Fruit fly (Drosophila melanogaster) whole organism, embryonic: ENCODE results near the gene CG9130.

Experiments
- Adf1 ChIP-seq: fragments of 200-800 bp; sonication (Bioruptor generic); IDR thresholded peaks from 2 replicates; pipeline ENCODE4 v1.3.6; 2022; ENCODE audit warnings: missing biosample characterization, missing genetic modification characterization
- Blimp-1 ChIP-seq: fragments of 200-800 bp; sonication (Bioruptor generic); optimal IDR thresholded peaks from 3 replicates; lab custom pipeline; 2018; ENCODE audit warnings: missing biosample characterization, missing genetic modification characterization, mild to moderate bottlenecking, moderate library complexity, missing genetic modification reagents
- CG10267 ChIP-seq: fragments of 200-800 bp; sonication (Bioruptor generic); optimal IDR thresholded peaks from 2 replicates; lab custom pipeline; 2018; ENCODE audit warnings: missing biosample characterization, mild to moderate bottlenecking, missing genetic modification characterization, moderate library complexity
- CG12769 ChIP-seq: fragments of 200-800 bp; sonication (Bioruptor generic); optimal IDR thresholded peaks from 2 replicates; lab custom pipeline; 2019; ENCODE audit warnings: missing biosample characterization, mild to moderate bottlenecking, missing genetic modification characterization, moderate library complexity
- CG13296 ChIP-seq: fragments of 200-800 bp; sonication (Bioruptor generic); optimal IDR thresholded peaks from 3 replicates; lab custom pipeline; 2018; ENCODE audit warnings: missing biosample characterization, mild to moderate bottlenecking, missing genetic modification characterization
- CG13894 ChIP-seq: fragments of 200-800 bp; sonication (Bioruptor generic); optimal IDR thresholded peaks from 3 replicates; lab custom pipeline; 2018; ENCODE audit warnings: missing biosample characterization, mild to moderate bottlenecking, missing genetic modification characterization, moderate library complexity
- CG14860 ChIP-seq: fragments of 200-800 bp; sonication (Bioruptor generic); IDR thresholded peaks from 3 replicates; pipeline ENCODE4 v1.3.6; 2022; ENCODE audit warnings: missing biosample characterization, missing genetic modification characterization; ENCODE audit not compliant: partially characterized antibody
- CG16779 ChIP-seq: fragments of 200-800 bp; sonication (Bioruptor generic); IDR thresholded peaks from 2 replicates; pipeline ENCODE4 v1.3.6; 2022; ENCODE audit warnings: missing biosample characterization, missing genetic modification characterization
- CG17359 ChIP-seq: fragments of 200-800 bp; sonication (Bioruptor generic); optimal IDR thresholded peaks from 3 replicates; lab custom pipeline; 2018; ENCODE audit warnings: missing biosample characterization, mild to moderate bottlenecking, missing genetic modification characterization, moderate library complexity
- CG2875 ChIP-seq: fragments of 200-800 bp; sonication (Bioruptor generic); optimal IDR thresholded peaks from 2 replicates; lab custom pipeline; 2017; ENCODE audit warnings: missing biosample characterization, mild to moderate bottlenecking, missing genetic modification characterization, missing genetic modification reagents
- CG3163 ChIP-seq: fragments of 200-800 bp; sonication (Bioruptor generic); optimal IDR thresholded peaks from 3 replicates; lab custom pipeline; 2016; ENCODE audit warnings: missing biosample characterization, missing genetic modification characterization
- CG33213 ChIP-seq: fragments of 200-800 bp; sonication (Bioruptor generic); optimal IDR thresholded peaks from 3 replicates; lab custom pipeline; 2016; ENCODE audit warnings: missing biosample characterization, missing genetic modification characterization
- CG3847 ChIP-seq: fragments of 200-800 bp; sonication (Bioruptor generic); IDR thresholded peaks from 2 replicates; pipeline ENCODE4 v1.3.6; 2022; ENCODE audit warnings: missing biosample characterization, missing genetic modification characterization
- CG42726 ChIP-seq: fragments of 200-800 bp; sonication (Bioruptor generic); IDR thresholded peaks from 2 replicates; pipeline ENCODE4 v1.3.6; 2022; ENCODE audit warnings: missing biosample characterization, missing genetic modification characterization; ENCODE audit not compliant: partially characterized antibody
- CG4854 ChIP-seq: fragments of 200-800 bp; sonication (Bioruptor generic); optimal IDR thresholded peaks from 2 replicates; lab custom pipeline; 2016; ENCODE audit warnings: missing biosample characterization, missing genetic modification characterization, inconsistent platforms
- CG6689 ChIP-seq: fragments of 200-800 bp; sonication (Bioruptor generic); IDR thresholded peaks from 2 replicates; pipeline ENCODE4 v1.3.6; 2022; ENCODE audit warnings: missing biosample characterization, missing genetic modification characterization
- CG6813 ChIP-seq: fragments of 200-800 bp; sonication (Bioruptor generic); optimal IDR thresholded peaks from 2 replicates; lab custom pipeline; 2017; ENCODE audit warnings: missing biosample characterization, missing genetic modification characterization, mild to moderate bottlenecking, moderate library complexity, missing genetic modification reagents
- CG9797 ChIP-seq: fragments of 200-800 bp; sonication (Bioruptor generic); optimal IDR thresholded peaks from 3 replicates; lab custom pipeline; 2018; ENCODE audit warnings: missing biosample characterization, mild to moderate bottlenecking, missing genetic modification characterization
- Deaf1 ChIP-seq: fragments of 200-800 bp; optimal IDR thresholded peaks from 3 replicates; lab custom pipeline; 2019; ENCODE audit warnings: missing biosample characterization, mild to moderate bottlenecking, missing genetic modification characterization, moderate library complexity
- Drgx ChIP-seq: fragments of 200-800 bp; sonication (Bioruptor generic); IDR thresholded peaks from 2 replicates; pipeline ENCODE4 v1.3.6; 2022; ENCODE audit warnings: missing biosample characterization, missing genetic modification characterization
- Fer3 ChIP-seq: fragments of 200-800 bp; sonication (Bioruptor generic); optimal IDR thresholded peaks from 2 replicates; lab custom pipeline; 2018; ENCODE audit warnings: missing biosample characterization, mild to moderate bottlenecking, missing genetic modification characterization, moderate library complexity
- HLH4C ChIP-seq: fragments of 200-800 bp; sonication (Bioruptor generic); IDR thresholded peaks from 3 replicates; pipeline ENCODE4 v1.3.6; 2022; ENCODE audit warnings: missing biosample characterization, missing genetic modification characterization; ENCODE audit not compliant: partially characterized antibody
- Jarid2 ChIP-seq: fragments of 200-800 bp; sonication (Bioruptor generic); optimal IDR thresholded peaks from 3 replicates; lab custom pipeline; 2017; ENCODE audit warnings: mild to moderate bottlenecking, missing biosample characterization, missing genetic modification reagents, missing genetic modification characterization
- Med ChIP-seq: fragments of 200-800 bp; sonication (Bioruptor generic); peaks from one replicate; lab custom pipeline; 2016; ENCODE audit warnings: missing biosample characterization, missing genetic modification characterization, mild to moderate bottlenecking, inconsistent platforms, moderate library complexity
- Optix ChIP-seq: fragments of 200-800 bp; sonication (Bioruptor generic); IDR thresholded peaks from 3 replicates; pipeline ENCODE4 v1.3.6; 2022; ENCODE audit warnings: missing biosample characterization, missing genetic modification characterization
- Six4 ChIP-seq: fragments of 200-800 bp; sonication (Bioruptor generic); optimal IDR thresholded peaks from 2 replicates; lab custom pipeline; 2016; ENCODE audit warnings: missing biosample characterization, missing genetic modification characterization
- Trl ChIP-seq, 3 experiments: fragments of >200 bp in 2 of 3; fragments of 200-800 bp in 1 of 3; sonication (Bioruptor generic) in 1 of 3; optimal IDR thresholded peaks; 2 replicates in 1 of 3; 3 replicates in 2 of 3; lab custom pipeline; 2016 to 2017; ENCODE audit warnings: missing biosample characterization in 1 of 3, missing genetic modification characterization in 1 of 3
- Xbp1 ChIP-seq: fragments of 200-800 bp; sonication (Bioruptor generic); optimal IDR thresholded peaks from 3 replicates; lab custom pipeline; 2016; ENCODE audit warnings: missing biosample characterization, mild to moderate bottlenecking, missing genetic modification characterization
- abd-A ChIP-seq: fragments of 200-800 bp; sonication (Bioruptor generic); optimal IDR thresholded peaks from 3 replicates; lab custom pipeline; 2019; ENCODE audit warnings: missing biosample characterization, mild to moderate bottlenecking, missing genetic modification characterization, moderate library complexity
- ara ChIP-seq: fragments of 200-800 bp; sonication (Bioruptor generic); IDR thresholded peaks from 2 replicates; pipeline ENCODE4 v1.3.6; 2022; ENCODE audit warnings: missing biosample characterization, missing genetic modification characterization
- ase ChIP-seq: fragments of 200-800 bp; sonication (Bioruptor generic); IDR thresholded peaks from 3 replicates; pipeline ENCODE4 v1.3.6; 2022; ENCODE audit warnings: missing biosample characterization, missing genetic modification characterization
- ato ChIP-seq: fragments of 200-800 bp; sonication (Bioruptor generic); IDR thresholded peaks from 2 replicates; pipeline ENCODE4 v1.3.6; 2022; ENCODE audit warnings: missing biosample characterization, missing genetic modification characterization; ENCODE audit not compliant: partially characterized antibody
- bab2 ChIP-seq: fragments of 200-800 bp; sonication (Bioruptor generic); optimal IDR thresholded peaks from 2 replicates; lab custom pipeline; 2016; ENCODE audit warnings: missing biosample characterization, missing genetic modification characterization
- cad ChIP-seq: fragments of >200 bp; optimal IDR thresholded peaks from 2 replicates; lab custom pipeline; 2017; ENCODE audit warnings: missing biosample characterization, missing genetic modification characterization
- chif ChIP-seq, 2 experiments: fragments of 200-800 bp; sonication (Bioruptor generic); optimal IDR thresholded peaks; 3 replicates each; lab custom pipeline; 2016; ENCODE audit warnings: missing biosample characterization in 2 of 2, missing genetic modification characterization in 2 of 2
- chinmo ChIP-seq: fragments of 200-800 bp; sonication (Bioruptor generic); IDR thresholded peaks from 4 replicates; pipeline ENCODE4 v1.3.6; 2022; ENCODE audit warnings: missing biosample characterization, missing genetic modification characterization; ENCODE audit not compliant: partially characterized antibody
- corto ChIP-seq: fragments of 200-800 bp; sonication (Bioruptor generic); optimal IDR thresholded peaks from 2 replicates; lab custom pipeline; 2016; ENCODE audit warnings: missing biosample characterization, mild to moderate bottlenecking, missing genetic modification characterization, moderate library complexity
- ewg ChIP-seq: fragments of 200-800 bp; sonication (Bioruptor generic); optimal IDR thresholded peaks from 3 replicates; lab custom pipeline; 2017; ENCODE audit warnings: mild to moderate bottlenecking, missing biosample characterization, missing genetic modification reagents, missing genetic modification characterization
- fu2 ChIP-seq: fragments of 200-800 bp; sonication (Bioruptor generic); optimal IDR thresholded peaks from 2 replicates; lab custom pipeline; 2016; ENCODE audit warnings: missing biosample characterization, missing genetic modification characterization
- gce ChIP-seq: fragments of 200-800 bp; sonication (Bioruptor generic); IDR thresholded peaks from 3 replicates; pipeline ENCODE4 v1.3.6; 2022; ENCODE audit warnings: missing biosample characterization, missing genetic modification characterization
- gcm ChIP-seq: fragments of 200-800 bp; sonication (Bioruptor generic); optimal IDR thresholded peaks from 2 replicates; lab custom pipeline; 2019; ENCODE audit warnings: missing biosample characterization, mild to moderate bottlenecking, missing genetic modification characterization, moderate library complexity
- lab ChIP-seq: fragments of 200-800 bp; sonication (Bioruptor generic); optimal IDR thresholded peaks from 3 replicates; lab custom pipeline; 2017; ENCODE audit warnings: missing biosample characterization, missing genetic modification characterization, mild to moderate bottlenecking, moderate library complexity, missing genetic modification reagents
- ranshi ChIP-seq: fragments of 200-800 bp; sonication (Bioruptor generic); IDR thresholded peaks from 2 replicates; pipeline ENCODE4 v1.3.6; 2022; ENCODE audit warnings: missing biosample characterization, missing genetic modification characterization
- rib ChIP-seq: fragments of 200-800 bp; sonication (Bioruptor generic); IDR thresholded peaks from 2 replicates; pipeline ENCODE4 v1.3.6; 2022; ENCODE audit warnings: missing biosample characterization, missing genetic modification characterization
- sd ChIP-seq: fragments of 200-800 bp; sonication (Bioruptor generic); optimal IDR thresholded peaks from 3 replicates; lab custom pipeline; 2018; ENCODE audit warnings: missing biosample characterization, mild to moderate bottlenecking, missing genetic modification characterization, moderate library complexity
- unpg ChIP-seq: fragments of 200-800 bp; sonication (Bioruptor generic); optimal IDR thresholded peaks from 3 replicates; lab custom pipeline; 2018; ENCODE audit warnings: missing biosample characterization, mild to moderate bottlenecking, missing genetic modification characterization, moderate library complexity
- vvl ChIP-seq: fragments of 200-800 bp; sonication (Bioruptor generic); IDR thresholded peaks from 2 replicates; pipeline ENCODE4 v1.3.6; 2022; ENCODE audit warnings: missing biosample characterization, missing genetic modification characterization

Gene CG9130

dm6 chr3L:1269013-1269412, 17.2 kb downstream of the CG9130 start:
- TF ChIP-seq CG14860 (GFP tag; lab: Robert Waterston, UW) (0 out of 3 replicates have a peak, but pooled peaks have one; percentile 10), Drgx (GFP tag; lab: Robert Waterston, UW) (0 out of 2 replicates have a peak, but pooled peaks have one; percentile 29), ara (GFP tag; lab: Robert Waterston, UW) (no peak), gcm (GFP tag; lab: Kevin White, UChicago) (no peak), ato (GFP tag; lab: Robert Waterston, UW) (0 out of 2 replicates have a peak, but pooled peaks have one; percentile 21), sd (tag; lab: Kevin White, UChicago) (peak; percentile 85), CG2875 (GFP tag; lab: Kevin White, UChicago) (no peak), chinmo (GFP tag; lab: Robert Waterston, UW) (no peak), ase (no peak)

DNA sequence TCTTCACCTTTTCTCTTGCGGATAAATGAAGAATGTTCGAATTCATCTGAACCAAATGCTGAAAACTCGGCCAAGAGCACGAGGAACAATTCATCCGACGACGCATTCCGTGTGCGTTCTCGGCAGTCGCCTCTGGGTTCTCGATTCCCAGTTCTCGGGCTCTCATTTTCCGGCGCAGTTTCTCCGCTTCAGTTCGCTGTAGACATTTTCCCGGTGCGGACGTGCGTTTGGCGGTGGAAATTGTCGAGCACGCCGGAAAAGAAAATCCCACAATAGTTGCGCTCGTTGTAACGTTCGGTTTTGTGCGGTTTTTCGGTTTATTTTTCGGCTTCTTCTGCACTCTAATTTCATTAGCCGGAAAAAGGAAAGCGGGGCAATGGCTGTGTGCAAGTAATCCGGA, 24.0 kb downstream of the CG9130 start, which contains the start of gene CG32333:
CG32333 (plus strand) TSS at position 190 of the 400 bp plus-strand sequence.
- no peak for TF ChIP-seq vvl (GFP tag; lab: Robert Waterston, UW)
- TF ChIP-seq ewg, result peak; percentile 53
- TF ChIP-seq chinmo (GFP tag; lab: Robert Waterston, UW), result 0 out of 4 replicates have a peak, but pooled peaks have one; percentile 35
- TF ChIP-seq CG12769, result peak; percentile 28
- TF ChIP-seq CG42726 (GFP tag; lab: Robert Waterston, UW), result peak; percentile 45; the same call in 1 of the 2 replicates
- peak; percentile 19 for TF ChIP-seq CG13894 (tag; lab: Kevin White, UChicago)
- no peak for TF ChIP-seq CG10267 (tag; lab: Kevin White, UChicago)
- no peak for TF ChIP-seq bab2
- peak; percentile 91 for TF ChIP-seq Deaf1 (tag; lab: Kevin White, UChicago)
- no peak for TF ChIP-seq CG6689 (GFP tag; lab: Robert Waterston, UW)
- TF ChIP-seq Six4 (GFP tag; lab: Kevin White, UChicago), result no peak
- no peak for TF ChIP-seq CG17359 (tag; lab: Kevin White, UChicago)
- TF ChIP-seq Jarid2 (GFP tag; lab: Kevin White, UChicago), result peak; percentile 45
- peak; percentile 71 for TF ChIP-seq CG3163 (GFP tag; lab: Kevin White, UChicago)
- no peak for TF ChIP-seq chif (GFP tag; optimal IDR thresholded peaks at IDR 0.05; lab: Kevin White, UChicago)
- TF ChIP-seq rib (GFP tag; lab: Robert Waterston, UW), result no peak
- no peak for TF ChIP-seq Xbp1 (GFP tag; lab: Kevin White, UChicago)
- peak; percentile 42 to 68 for TF ChIP-seq Trl (optimal IDR thresholded peaks at IDR 0.05; lab: Kevin White, UChicago)
- no peak for TF ChIP-seq Trl (GFP tag; optimal IDR thresholded peaks at IDR 0.05; lab: Kevin White, UChicago)
- no peak for TF ChIP-seq Adf1 (GFP tag; lab: Robert Waterston, UW)
- no peak for TF ChIP-seq corto (GFP tag; lab: Kevin White, UChicago)
- peak; percentile 34; the same call in 1 of the 2 replicates for TF ChIP-seq ranshi
- TF ChIP-seq abd-A, result peak; percentile 2
- peak; percentile 67 for TF ChIP-seq Med (GFP tag; lab: Kevin White, UChicago)
- TF ChIP-seq CG6813 (GFP tag; lab: Kevin White, UChicago), result no peak
- 0 out of 2 replicates have a peak, but pooled peaks have one; percentile 16 for TF ChIP-seq CG16779 (GFP tag; lab: Robert Waterston, UW)
- no peak for TF ChIP-seq gce (GFP tag; lab: Robert Waterston, UW)
- no peak for TF ChIP-seq Blimp-1 (GFP tag; lab: Kevin White, UChicago)
- no peak for TF ChIP-seq lab (GFP tag; lab: Kevin White, UChicago)
- TF ChIP-seq CG9797 (GFP tag; lab: Kevin White, UChicago), result no peak
- TF ChIP-seq CG4854 (GFP tag; lab: Kevin White, UChicago), result no peak
- no peak for TF ChIP-seq CG33213
- TF ChIP-seq HLH4C (GFP tag; lab: Robert Waterston, UW), result 0 out of 3 replicates have a peak, but pooled peaks have one; percentile 15
- no peak for TF ChIP-seq Fer3
- no peak for TF ChIP-seq Optix
- TF ChIP-seq CG13296 (GFP tag; lab: Kevin White, UChicago), result no peak
- TF ChIP-seq sd (tag; lab: Kevin White, UChicago), result peak; percentile 31
- no peak for TF ChIP-seq CG3847 (GFP tag; lab: Robert Waterston, UW)
- no peak for TF ChIP-seq unpg (GFP tag; lab: Kevin White, UChicago)
- TF ChIP-seq cad, result no peak
- TF ChIP-seq fu2, result no peak
